Worm (Caenorhabditis elegans) whole organism, mixed stage, embryonic: ENCODE measurements around the gene pals-39.

Experiments
- ceh-39 ChIP-seq: fragments of 150-350 bp; optimal IDR thresholded peaks from 2 replicates; lab custom pipeline; 2014; ENCODE audit warnings: missing biosample characterization, missing genetic modification characterization
- ceh-83 ChIP-seq: fragments of 200-800 bp; sonication (Bioruptor generic); optimal IDR thresholded peaks from 2 replicates; lab custom pipeline; 2018; ENCODE audit warnings: mild to moderate bottlenecking, missing genetic modification characterization, missing compliant biosample characterization
- ces-1 ChIP-seq: fragments of 150-350 bp; optimal IDR thresholded peaks from 2 replicates; lab custom pipeline; 2014; ENCODE audit warnings: missing biosample characterization, missing genetic modification reagents, missing genetic modification characterization
- lin-13 ChIP-seq: fragments of 150-350 bp; optimal IDR thresholded peaks from 2 replicates; lab custom pipeline; 2014; ENCODE audit warnings: missing biosample characterization, missing genetic modification characterization
- lsy-2 ChIP-seq: fragments of 150-350 bp; optimal IDR thresholded peaks from 2 replicates; lab custom pipeline; 2014; ENCODE audit warnings: missing biosample characterization, missing genetic modification characterization
- mep-1 ChIP-seq: fragments of 150-350 bp; optimal IDR thresholded peaks from 2 replicates; lab custom pipeline; 2017; ENCODE audit warnings: missing biosample characterization, missing genetic modification reagents, missing genetic modification characterization, inconsistent platforms
- mls-2 ChIP-seq: sonication (generic microtip); optimal IDR thresholded peaks from 2 replicates; lab custom pipeline; 2016; ENCODE audit warnings: mild to moderate bottlenecking, missing genetic modification characterization, moderate library complexity, missing compliant biosample characterization
- nhr-12 ChIP-seq: fragments of 150-350 bp; optimal IDR thresholded peaks from 2 replicates; lab custom pipeline; 2014; ENCODE audit warnings: missing biosample characterization, missing genetic modification characterization
- pha-4 ChIP-seq: fragments of 150-350 bp; optimal IDR thresholded peaks from 2 replicates; lab custom pipeline; 2018; ENCODE audit warnings: missing biosample characterization, missing genetic modification reagents, missing genetic modification characterization
- unc-62 ChIP-seq: fragments of 150-350 bp; optimal IDR thresholded peaks from 2 replicates; lab custom pipeline; 2014; ENCODE audit warnings: missing biosample characterization, missing genetic modification reagents, missing genetic modification characterization
- ztf-11 ChIP-seq: fragments of 150-350 bp; optimal IDR thresholded peaks from 2 replicates; lab custom pipeline; 2014; ENCODE audit warnings: missing biosample characterization, missing genetic modification characterization

- TF ChIP-seq lsy-2 (tag; lab: Kevin White, UChicago) = no peak
- TF ChIP-seq unc-62 (GFP tag; lab: Kevin White, UChicago) = no peak
- no peak for TF ChIP-seq ceh-39
- no peak for TF ChIP-seq ztf-11 (tag; lab: Kevin White, UChicago)
- TF ChIP-seq pha-4 (tag; lab: Kevin White, UChicago) = no peak
- no peak for TF ChIP-seq lin-13
- no peak for TF ChIP-seq mls-2
- TF ChIP-seq ces-1 (GFP tag; lab: Kevin White, UChicago) = no peak
- TF ChIP-seq mep-1 = no peak
- TF ChIP-seq ceh-83 (GFP tag; lab: Kevin White, UChicago) = no peak
- no peak for TF ChIP-seq nhr-12 (tag; lab: Kevin White, UChicago)
Observed at ce11 chrV:12488002-12488401, 44.3 kb upstream of the pals-39 start.
